Worm (Caenorhabditis elegans): ENCODE results near the gene hsd-2.

hsd-2 gene

ce11 chrX:4981059-4981458 lies 24.0 kb upstream of the hsd-2 start:
- no peak for TF ChIP-seq unc-62 (GFP tag; optimal IDR thresholded peaks at IDR 0.05)

- TF ChIP-seq unc-62 (GFP tag; optimal IDR thresholded peaks at IDR 0.05) = no peak
Observed at ce11 chrX:4981579-4981978, 23.5 kb upstream of the hsd-2 start.

DNA sequence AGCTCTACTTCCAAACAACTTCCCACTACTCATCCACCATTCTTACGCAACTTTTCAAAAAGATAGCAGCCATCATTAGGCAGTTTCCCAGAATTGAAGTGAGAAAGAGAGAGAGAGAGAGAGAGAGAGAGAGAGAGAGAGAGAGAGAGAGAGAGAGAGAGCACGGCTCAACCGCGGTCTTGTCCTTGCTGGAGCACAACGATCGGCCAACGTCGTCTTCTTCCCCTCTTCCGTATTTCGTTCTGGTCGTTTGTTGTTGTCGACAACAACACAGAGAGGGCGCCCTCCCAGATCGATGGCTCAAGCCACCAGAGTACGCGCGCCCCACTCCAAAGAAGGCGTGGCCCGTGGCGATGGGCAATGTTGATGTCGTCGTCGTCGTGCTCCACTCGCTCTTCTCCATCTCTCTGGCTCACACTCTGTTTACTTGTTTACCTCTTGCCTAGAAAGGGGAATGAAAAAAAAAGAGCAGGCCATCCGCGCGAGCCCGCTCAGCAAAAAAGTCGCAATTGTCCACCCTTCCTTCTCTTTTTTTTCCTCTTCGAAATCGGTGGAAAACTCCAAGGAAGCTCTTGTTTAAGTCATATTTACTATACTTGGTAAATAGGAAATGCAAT lies 22.9 kb upstream of the hsd-2 start:
- TF ChIP-seq unc-62 (GFP tag; optimal IDR thresholded peaks at IDR 0.05) = no peak

DNA sequence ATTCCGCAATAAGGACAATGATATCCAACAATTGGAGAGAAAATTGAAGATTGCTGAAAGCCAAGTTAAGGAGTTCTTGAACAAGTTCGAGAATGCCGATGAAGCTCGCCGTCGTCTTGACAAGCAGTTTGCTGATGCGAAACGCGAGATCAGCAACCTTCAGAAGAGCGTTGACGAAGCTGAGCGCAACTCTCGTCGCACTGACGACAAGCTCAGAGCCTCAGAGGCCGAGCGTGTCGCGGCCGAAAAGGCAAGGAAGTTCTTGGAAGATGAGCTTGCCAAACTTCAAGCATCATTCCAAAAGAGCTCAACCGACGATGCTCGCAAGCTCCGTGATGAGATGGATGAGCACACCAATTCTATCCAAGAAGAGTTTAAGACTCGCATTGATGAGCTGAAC lies 18.7 kb upstream of the hsd-2 start:
- no peak for TF ChIP-seq unc-62 (GFP tag; optimal IDR thresholded peaks at IDR 0.05)

- no peak for TF ChIP-seq unc-62 (GFP tag; optimal IDR thresholded peaks at IDR 0.05)
Observed at ce11 chrX:4987617-4988016, 17.4 kb upstream of the hsd-2 start.

DNA sequence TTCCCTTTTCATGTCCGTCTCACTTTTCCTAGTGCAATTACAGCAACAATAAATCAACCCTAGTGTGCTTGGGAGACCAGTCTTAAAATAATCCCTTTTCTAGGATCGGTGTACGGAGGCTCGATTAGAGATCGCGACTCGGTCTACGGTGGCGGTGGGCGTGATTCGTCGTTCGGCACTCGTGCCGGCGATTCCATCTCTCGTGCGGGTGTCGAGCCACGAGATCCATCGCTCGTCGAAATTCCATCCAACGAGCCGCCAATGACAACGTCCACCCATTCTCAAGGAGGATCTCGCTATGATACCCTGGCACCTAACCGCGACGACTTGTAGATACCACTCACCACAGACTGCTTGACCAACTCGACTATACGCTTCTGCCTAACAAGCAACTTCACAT lies 12.5 kb upstream of the hsd-2 start:
- no peak for TF ChIP-seq unc-62 (GFP tag; optimal IDR thresholded peaks at IDR 0.05)

DNA sequence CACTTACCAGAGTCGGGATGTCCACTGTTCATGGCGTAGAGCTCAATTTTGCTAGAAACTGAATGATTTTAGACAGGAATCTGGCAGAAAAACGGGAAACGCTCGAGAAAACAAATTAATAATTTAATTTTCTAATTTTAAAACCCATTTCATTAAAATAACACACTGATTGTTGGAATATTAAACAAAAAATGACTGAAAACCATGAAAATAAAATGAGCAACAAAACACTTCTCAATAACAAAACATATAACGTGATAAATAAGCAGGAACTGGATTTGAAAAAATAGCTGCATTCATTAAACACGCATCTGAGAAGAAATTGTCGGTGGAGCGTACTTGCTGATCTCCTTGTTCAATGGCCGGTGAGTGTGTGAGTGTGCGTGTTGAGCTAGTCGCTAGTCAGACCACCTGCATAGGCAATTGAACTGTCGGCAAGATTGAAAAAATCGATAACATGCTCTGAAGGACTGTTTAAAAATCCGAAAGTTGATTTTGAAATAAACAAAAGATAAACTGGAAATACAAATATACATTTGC lies 7.4 kb upstream of the hsd-2 start, which contains the start of gene ZC8.6:
Gene ZC8.6, minus strand, starts transcription at position 51 of the 540 bp plus-strand sequence.
- no peak for TF ChIP-seq unc-62 (GFP tag; optimal IDR thresholded peaks at IDR 0.05)

DNA sequence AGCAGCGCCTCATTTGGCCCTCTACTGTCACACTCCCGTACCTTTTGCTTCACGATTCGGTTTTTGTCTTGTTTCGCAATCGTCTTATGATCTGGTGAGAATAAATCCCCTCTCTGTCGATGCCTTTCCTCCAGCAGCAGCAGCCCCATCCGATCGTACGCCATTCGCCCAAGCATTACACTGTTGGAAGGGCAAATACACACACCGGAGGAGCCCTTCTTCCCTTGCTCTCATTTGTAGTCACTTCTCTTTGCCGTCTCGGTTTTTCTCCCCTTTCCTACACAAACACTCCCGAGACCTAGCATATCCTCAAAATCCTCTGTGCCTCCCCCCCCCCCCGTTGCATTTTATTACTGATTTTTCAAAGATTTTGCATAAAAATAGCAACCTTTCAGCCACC lies 6.2 kb upstream of the hsd-2 start, which contains the start of gene set-30:
Gene set-30, plus strand, starts transcription at position 396 of the 400 bp plus-strand sequence.
- no peak for TF ChIP-seq unc-62 (GFP tag; optimal IDR thresholded peaks at IDR 0.05)

- TF ChIP-seq unc-62 (GFP tag; optimal IDR thresholded peaks at IDR 0.05) = no peak
Observed at ce11 chrX:5006972-5007371, 1.9 kb downstream of the hsd-2 start.

ce11 chrX:5009000-5009399 lies 4.0 kb downstream of the hsd-2 start, which contains the start of gene hsd-3:
hsd-3 (plus strand) TSS chrX:5009300.
- no peak for TF ChIP-seq unc-62 (GFP tag; optimal IDR thresholded peaks at IDR 0.05)

DNA sequence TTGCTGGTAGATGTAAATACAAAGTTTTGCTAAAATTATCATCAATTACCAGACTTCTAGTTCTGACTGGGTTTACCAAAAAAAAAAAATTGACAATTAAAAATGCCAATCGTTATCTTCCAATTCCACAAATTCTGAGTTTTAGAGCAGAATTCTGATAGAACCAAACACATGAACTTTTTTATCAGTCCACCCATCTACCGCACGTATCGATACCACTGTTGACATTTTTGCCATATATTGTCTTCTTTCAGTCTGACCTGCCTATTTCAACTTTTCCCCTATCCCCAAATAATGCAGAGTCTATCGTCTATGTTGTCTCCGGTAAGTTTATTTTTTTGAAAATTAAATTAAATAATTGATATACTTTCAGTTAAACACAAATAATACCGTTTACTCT lies 8.8 kb downstream of the hsd-2 start, which contains the start of gene ZC449.7:
Gene ZC449.7, plus strand, starts transcription at position 249 of the 400 bp plus-strand sequence.
- TF ChIP-seq unc-62 (GFP tag; optimal IDR thresholded peaks at IDR 0.05) = no peak

ce11 chrX:5015775-5016174 lies 10.7 kb downstream of the hsd-2 start, which contains the start of gene ZC449.8:
ZC449.8 (plus strand) TSS chrX:5016075.
- TF ChIP-seq unc-62 (GFP tag; optimal IDR thresholded peaks at IDR 0.05) = no peak

DNA sequence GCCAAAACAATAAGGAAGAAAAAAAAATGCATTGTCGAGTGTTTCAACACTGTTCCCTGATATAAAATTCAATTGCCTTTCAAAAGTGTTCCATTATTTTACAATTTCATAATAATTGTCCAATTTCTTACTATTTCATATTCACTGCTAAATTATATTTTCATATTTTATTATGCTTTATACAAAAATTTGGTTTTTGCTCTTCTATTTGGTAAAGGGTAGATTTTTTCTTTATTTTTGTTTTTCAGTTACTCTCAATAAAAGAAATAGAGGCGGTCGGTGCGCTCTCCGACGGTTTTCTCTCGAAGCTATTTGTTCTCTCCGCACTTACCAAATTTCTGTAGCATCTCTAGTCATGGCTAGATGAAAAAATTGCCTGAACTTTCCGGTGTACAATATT lies 12.6 kb downstream of the hsd-2 start, which contains the start of gene sek-3:
Gene sek-3, plus strand, starts transcription at position 301 of the 400 bp plus-strand sequence.
- TF ChIP-seq unc-62 (GFP tag; optimal IDR thresholded peaks at IDR 0.05) = no peak

ce11 chrX:5018062-5018653 lies 13.1 kb downstream of the hsd-2 start:
- TF ChIP-seq unc-62 (GFP tag; optimal IDR thresholded peaks at IDR 0.05) = no peak

- no peak for TF ChIP-seq unc-62 (GFP tag; optimal IDR thresholded peaks at IDR 0.05)
Observed at ce11 chrX:5020996-5021395, 16.0 kb downstream of the hsd-2 start, which contains the start of gene ZC449.2. ZC449.2 (plus strand) TSS chrX:5021285.

DNA sequence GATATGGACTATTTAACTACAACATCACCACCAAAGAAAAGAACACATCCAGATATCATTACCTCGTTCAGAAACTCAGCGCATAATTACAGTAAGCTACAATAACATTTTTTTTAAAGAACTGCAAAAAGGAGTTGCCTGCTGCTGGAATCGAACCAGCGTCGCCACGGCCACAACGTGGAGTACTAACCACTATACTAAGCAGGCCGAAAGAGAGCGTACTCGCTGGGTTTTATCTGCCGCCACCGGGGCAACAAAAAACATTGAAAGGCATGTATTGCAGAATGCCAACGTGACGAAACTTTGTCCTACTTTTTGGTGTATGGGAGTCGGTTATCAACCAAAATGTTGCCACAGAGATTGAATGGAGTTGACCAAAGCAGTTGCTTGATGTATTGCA lies 17.6 kb downstream of the hsd-2 start:
- no peak for TF ChIP-seq unc-62 (GFP tag; optimal IDR thresholded peaks at IDR 0.05)

DNA sequence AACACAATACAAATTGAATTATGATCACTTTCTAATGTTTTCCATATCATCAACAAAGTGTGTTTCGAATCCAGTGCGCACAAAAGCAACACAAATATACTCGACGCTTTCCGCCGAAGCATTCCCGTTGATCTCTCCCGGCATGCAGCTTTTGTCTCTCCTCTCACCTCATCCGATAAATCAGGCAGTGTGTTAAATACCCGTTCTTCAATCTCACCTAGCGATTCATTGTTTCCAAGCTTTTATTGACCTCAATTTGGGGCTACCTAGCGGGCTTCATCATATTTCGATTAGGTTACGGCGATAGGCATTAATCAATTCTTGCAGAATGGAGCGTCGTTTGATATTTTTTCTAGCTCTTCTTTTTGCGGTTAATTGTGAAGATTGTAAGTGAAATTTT lies 19.3 kb downstream of the hsd-2 start, which contains the start of gene ZC449.1:
Gene ZC449.1, plus strand, starts transcription at position 121 of the 400 bp plus-strand sequence.
- no peak for TF ChIP-seq unc-62 (GFP tag; optimal IDR thresholded peaks at IDR 0.05)
